Fruit fly (Drosophila melanogaster): Measurements from ENCODE around the gene PlexB.
A peak's percentile ranks its signal among the peaks of the same experiment; 100 is the strongest.

The PlexB gene

DNA sequence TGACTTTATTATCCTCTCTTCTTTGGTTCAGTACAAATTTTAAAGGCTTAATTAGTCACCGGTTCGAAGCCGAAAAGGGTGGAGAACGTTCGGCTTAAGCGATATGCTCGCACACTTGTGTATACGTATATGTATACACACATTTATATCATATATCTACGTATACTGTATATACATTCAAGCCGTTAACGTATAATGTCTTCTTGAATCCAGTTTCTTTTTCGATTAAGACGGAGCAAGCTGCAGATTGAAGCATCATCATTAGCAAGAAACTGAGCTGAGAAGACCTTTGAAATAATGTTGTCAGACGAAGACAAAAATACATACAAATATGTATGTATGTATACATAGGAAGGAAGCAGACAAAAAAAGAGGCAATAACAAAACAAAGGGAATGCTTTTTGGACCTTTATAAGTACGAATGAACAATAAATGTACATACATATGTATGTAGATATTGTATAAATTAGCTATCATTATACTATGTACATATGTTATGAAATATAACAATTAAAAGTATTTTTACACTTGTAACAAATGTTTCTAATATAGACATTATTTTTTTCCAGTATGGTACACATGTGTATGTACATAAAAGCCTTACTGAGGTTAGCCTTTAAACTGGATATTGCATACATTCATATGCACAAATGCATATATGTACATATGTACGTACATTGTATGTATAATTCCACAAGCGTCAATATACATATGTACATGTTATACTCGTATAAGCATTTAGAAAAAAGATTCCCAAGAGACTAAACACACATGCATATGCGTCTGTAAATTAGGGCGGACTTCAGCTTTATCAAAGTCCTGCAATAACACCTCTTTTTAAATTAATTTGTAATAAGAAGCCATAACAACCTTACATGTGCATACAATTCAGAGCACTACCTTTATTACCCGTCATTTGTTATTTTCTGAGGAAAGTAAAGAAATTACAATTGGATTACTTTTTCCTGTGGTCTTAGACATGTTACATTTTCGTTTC, 16.7 kb upstream of the PlexB start:
- TF ChIP-seq br (GFP tag; optimal IDR thresholded peaks at IDR 0.05) (no peak), CG9705 (GFP tag; optimal IDR thresholded peaks at IDR 0.05) (no peak), Abd-B (GFP tag; optimal IDR thresholded peaks at IDR 0.05) (no peak), OdsH (GFP tag; optimal IDR thresholded peaks at IDR 0.05) (peak; percentile 41), Jra (GFP tag; optimal IDR thresholded peaks at IDR 0.05) (no peak), HLH106 (tag; optimal IDR thresholded peaks at IDR 0.05) (peak; percentile 68), Hr78 (GFP tag; optimal IDR thresholded peaks at IDR 0.05) (no peak), brk (GFP tag; optimal IDR thresholded peaks at IDR 0.05) (no peak), Dfd (GFP tag; optimal IDR thresholded peaks at IDR 0.05) (no peak), h (GFP tag; optimal IDR thresholded peaks at IDR 0.05) (peak; percentile 36), sage (GFP tag; optimal IDR thresholded peaks at IDR 0.05) (peak; percentile 52), dl (GFP tag; optimal IDR thresholded peaks at IDR 0.05; ENCODE audit: insufficient read depth in 1 of 2, partially characterized antibody in 2 of 2) (no peak), Rel (GFP tag; optimal IDR thresholded peaks at IDR 0.05) (peak; percentile 37), Rel (tag; optimal IDR thresholded peaks at IDR 0.05) (no peak), woc (GFP tag; optimal IDR thresholded peaks at IDR 0.05) (peak; percentile 40), Dif (GFP tag; optimal IDR thresholded peaks at IDR 0.05; ENCODE audit: partially characterized antibody) (no peak), N (GFP tag; optimal IDR thresholded peaks at IDR 0.05) (no peak), Mio (GFP tag; optimal IDR thresholded peaks at IDR 0.05) (no peak), psq (GFP tag; optimal IDR thresholded peaks at IDR 0.05) (peak; percentile 2), fru (GFP tag; optimal IDR thresholded peaks at IDR 0.05) (no peak), usp (GFP tag; optimal IDR thresholded peaks at IDR 0.05) (no peak), lola (GFP tag; optimal IDR thresholded peaks at IDR 0.05) (no peak), CrebA (GFP tag; optimal IDR thresholded peaks at IDR 0.05; ENCODE audit: borderline replicate concordance) (peak; percentile 47), ey (GFP tag; optimal IDR thresholded peaks at IDR 0.05) (no peak), foxo (GFP tag; optimal IDR thresholded peaks at IDR 0.05) (peak in 1 of 2 experiments; percentile 47), rgr (GFP tag; optimal IDR thresholded peaks at IDR 0.05) (peak; percentile 40), GATAd (GFP tag; optimal IDR thresholded peaks at IDR 0.05) (no peak), pan (optimal IDR thresholded peaks at IDR 0.05) (no peak), Vsx2 (GFP tag; optimal IDR thresholded peaks at IDR 0.05; ENCODE audit: partially characterized antibody) (no peak), jim (GFP tag; optimal IDR thresholded peaks at IDR 0.05) (no peak), Myc (optimal IDR thresholded peaks at IDR 0.05) (no peak), Hnf4 (GFP tag; optimal IDR thresholded peaks at IDR 0.05) (no peak), Hr83 (GFP tag; optimal IDR thresholded peaks at IDR 0.05; ENCODE audit: poor library complexity, severe bottlenecking) (peak; percentile 4), Sp1 (GFP tag; optimal IDR thresholded peaks at IDR 0.05) (peak; percentile 58), sv (GFP tag; optimal IDR thresholded peaks at IDR 0.05) (no peak)

DNA sequence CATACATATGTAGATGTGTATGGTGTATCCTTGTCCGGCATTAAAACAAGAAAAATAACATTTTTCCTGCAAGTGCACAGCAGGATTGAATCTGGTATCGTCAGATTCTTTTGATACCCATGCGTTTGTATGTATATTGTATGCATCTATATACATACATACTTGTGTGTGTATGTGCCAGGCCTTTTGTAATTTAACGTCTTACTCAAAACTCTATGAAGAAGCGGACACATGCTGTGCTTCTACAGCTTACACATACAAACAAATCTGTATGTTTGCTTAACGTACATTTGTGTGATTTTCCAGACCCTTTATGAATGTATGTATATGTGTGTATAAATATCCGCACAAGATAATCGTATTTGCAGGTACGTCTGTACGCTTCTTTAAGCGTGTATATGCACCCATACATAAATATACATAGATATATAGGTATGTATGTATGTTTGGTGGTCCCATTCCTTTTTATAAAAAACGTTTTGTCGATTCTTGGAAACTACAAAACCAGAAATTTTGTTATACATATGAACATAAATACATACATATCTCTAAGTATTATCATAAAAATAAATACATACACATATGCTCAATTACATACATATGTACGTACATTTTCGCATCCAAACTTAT, 15.4 kb upstream of the PlexB start:
- no peak for TF ChIP-seq Jra (GFP tag; optimal IDR thresholded peaks at IDR 0.05)
- no peak for TF ChIP-seq sv (GFP tag; optimal IDR thresholded peaks at IDR 0.05)
- TF ChIP-seq pan (optimal IDR thresholded peaks at IDR 0.05), result no peak
- TF ChIP-seq GATAd (GFP tag; optimal IDR thresholded peaks at IDR 0.05), result no peak
- no peak for TF ChIP-seq Dif (GFP tag; optimal IDR thresholded peaks at IDR 0.05; ENCODE audit: partially characterized antibody)
- no peak for TF ChIP-seq Hr83 (GFP tag; optimal IDR thresholded peaks at IDR 0.05; ENCODE audit: poor library complexity, severe bottlenecking)
- TF ChIP-seq Myc (optimal IDR thresholded peaks at IDR 0.05), result no peak
- peak; percentile 43 for TF ChIP-seq sage (GFP tag; optimal IDR thresholded peaks at IDR 0.05)
- TF ChIP-seq Sp1 (GFP tag; optimal IDR thresholded peaks at IDR 0.05), result peak; percentile 19
- no peak for TF ChIP-seq CG9705 (GFP tag; optimal IDR thresholded peaks at IDR 0.05)
- TF ChIP-seq Hr78 (GFP tag; optimal IDR thresholded peaks at IDR 0.05), result no peak
- TF ChIP-seq Mio (GFP tag; optimal IDR thresholded peaks at IDR 0.05), result no peak
- TF ChIP-seq Dfd (GFP tag; optimal IDR thresholded peaks at IDR 0.05), result no peak
- no peak for TF ChIP-seq dl (GFP tag; optimal IDR thresholded peaks at IDR 0.05; ENCODE audit: insufficient read depth in 1 of 2, partially characterized antibody in 2 of 2)
- TF ChIP-seq lola (GFP tag; optimal IDR thresholded peaks at IDR 0.05), result no peak
- TF ChIP-seq psq (GFP tag; optimal IDR thresholded peaks at IDR 0.05), result no peak
- TF ChIP-seq Rel (GFP tag; optimal IDR thresholded peaks at IDR 0.05), result no peak
- TF ChIP-seq Rel (tag; optimal IDR thresholded peaks at IDR 0.05), result peak; percentile 5
- TF ChIP-seq woc (GFP tag; optimal IDR thresholded peaks at IDR 0.05), result peak; percentile 13
- TF ChIP-seq CG32264 (GFP tag; optimal IDR thresholded peaks at IDR 0.05), result no peak
- no peak for TF ChIP-seq Vsx2 (GFP tag; optimal IDR thresholded peaks at IDR 0.05; ENCODE audit: partially characterized antibody)
- TF ChIP-seq tai (GFP tag; optimal IDR thresholded peaks at IDR 0.05), result no peak
- TF ChIP-seq HLH106 (tag; optimal IDR thresholded peaks at IDR 0.05), result no peak
- no peak for TF ChIP-seq dmrt93B (GFP tag; optimal IDR thresholded peaks at IDR 0.05)
- TF ChIP-seq br (GFP tag; optimal IDR thresholded peaks at IDR 0.05), result no peak
- no peak for TF ChIP-seq Hnf4 (GFP tag; optimal IDR thresholded peaks at IDR 0.05)
- TF ChIP-seq N (GFP tag; optimal IDR thresholded peaks at IDR 0.05), result peak; percentile 11
- TF ChIP-seq CrebA (GFP tag; optimal IDR thresholded peaks at IDR 0.05; ENCODE audit: borderline replicate concordance), result peak; percentile 45
- no peak for TF ChIP-seq rgr (GFP tag; optimal IDR thresholded peaks at IDR 0.05)
- peak; percentile 55 for TF ChIP-seq brk (GFP tag; optimal IDR thresholded peaks at IDR 0.05)
- no peak for TF ChIP-seq fru (GFP tag; optimal IDR thresholded peaks at IDR 0.05)
- TF ChIP-seq Abd-B (GFP tag; optimal IDR thresholded peaks at IDR 0.05), result no peak
- no peak for TF ChIP-seq ey (GFP tag; optimal IDR thresholded peaks at IDR 0.05)
- TF ChIP-seq usp (GFP tag; optimal IDR thresholded peaks at IDR 0.05), result no peak
- no peak for TF ChIP-seq jim (GFP tag; optimal IDR thresholded peaks at IDR 0.05)
- no peak for TF ChIP-seq dsf (GFP tag; optimal IDR thresholded peaks at IDR 0.05; ENCODE audit: borderline replicate concordance)
- no peak for TF ChIP-seq foxo (GFP tag; optimal IDR thresholded peaks at IDR 0.05)
- TF ChIP-seq h (GFP tag; optimal IDR thresholded peaks at IDR 0.05), result no peak
- no peak for TF ChIP-seq OdsH (GFP tag; optimal IDR thresholded peaks at IDR 0.05)
